Worm (Caenorhabditis elegans) whole organism, mixed stage, embryonic: ENCODE data around the gene F12E12.6.

Experiments used
- M03D4.4 ChIP-seq: sonication (generic microtip); optimal IDR thresholded peaks from 2 replicates; lab custom pipeline; 2017; ENCODE audit warnings: mild to moderate bottlenecking, missing genetic modification characterization, missing compliant biosample characterization
- bed-3 ChIP-seq: fragments of 200-800 bp; sonication (Bioruptor generic); optimal IDR thresholded peaks from 3 replicates; lab custom pipeline; 2018; ENCODE audit warnings: mild to moderate bottlenecking, missing genetic modification characterization, moderate library complexity, missing compliant biosample characterization
- blmp-1 ChIP-seq: fragments of 150-350 bp; optimal IDR thresholded peaks from 2 replicates; lab custom pipeline; 2014; ENCODE audit warnings: missing biosample characterization, missing genetic modification characterization
- ceh-39 ChIP-seq: fragments of 150-350 bp; optimal IDR thresholded peaks from 2 replicates; lab custom pipeline; 2014; ENCODE audit warnings: missing biosample characterization, missing genetic modification characterization
- ceh-83 ChIP-seq: fragments of 200-800 bp; sonication (Bioruptor generic); optimal IDR thresholded peaks from 2 replicates; lab custom pipeline; 2018; ENCODE audit warnings: mild to moderate bottlenecking, missing genetic modification characterization, missing compliant biosample characterization
- cnd-1 ChIP-seq: fragments of 200-800 bp; sonication (Bioruptor generic); optimal IDR thresholded peaks from 2 replicates; lab custom pipeline; 2018; ENCODE audit warnings: mild to moderate bottlenecking, missing genetic modification characterization, missing compliant biosample characterization
- elt-3 ChIP-seq: fragments of 150-350 bp; optimal IDR thresholded peaks from 2 replicates; lab custom pipeline; 2014; ENCODE audit warnings: missing biosample characterization, missing genetic modification characterization
- ham-2 ChIP-seq: fragments of 200-800 bp; sonication (Bioruptor generic); optimal IDR thresholded peaks from 2 replicates; lab custom pipeline; 2018; ENCODE audit warnings: mild to moderate bottlenecking, missing genetic modification characterization, missing compliant biosample characterization
- lin-13 ChIP-seq: fragments of 150-350 bp; optimal IDR thresholded peaks from 2 replicates; lab custom pipeline; 2014; ENCODE audit warnings: missing biosample characterization, missing genetic modification characterization
- lin-32 ChIP-seq: fragments of 200-800 bp; sonication (Bioruptor generic); optimal IDR thresholded peaks from 2 replicates; lab custom pipeline; 2018; ENCODE audit warnings: mild to moderate bottlenecking, missing genetic modification characterization, missing compliant biosample characterization
- lsy-2 ChIP-seq: fragments of 150-350 bp; optimal IDR thresholded peaks from 2 replicates; lab custom pipeline; 2014; ENCODE audit warnings: missing biosample characterization, missing genetic modification characterization
- mab-5 ChIP-seq: fragments of 150-350 bp; optimal IDR thresholded peaks from 2 replicates; lab custom pipeline; 2014; ENCODE audit warnings: missing biosample characterization, missing genetic modification characterization
- mep-1 ChIP-seq: fragments of 150-350 bp; optimal IDR thresholded peaks from 2 replicates; lab custom pipeline; 2017; ENCODE audit warnings: missing biosample characterization, missing genetic modification reagents, missing genetic modification characterization, inconsistent platforms
- mls-2 ChIP-seq: sonication (generic microtip); optimal IDR thresholded peaks from 2 replicates; lab custom pipeline; 2016; ENCODE audit warnings: mild to moderate bottlenecking, missing genetic modification characterization, moderate library complexity, missing compliant biosample characterization
- nhr-12 ChIP-seq: fragments of 150-350 bp; optimal IDR thresholded peaks from 2 replicates; lab custom pipeline; 2014; ENCODE audit warnings: missing biosample characterization, missing genetic modification characterization
- nhr-2 ChIP-seq: fragments of 150-350 bp; optimal IDR thresholded peaks from 2 replicates; lab custom pipeline; 2014; ENCODE audit warnings: missing biosample characterization, missing genetic modification characterization
- nhr-237 ChIP-seq: fragments of 150-350 bp; optimal IDR thresholded peaks from 2 replicates; lab custom pipeline; 2014; ENCODE audit warnings: missing biosample characterization, missing genetic modification characterization
- nhr-28 ChIP-seq: fragments of 150-350 bp; optimal IDR thresholded peaks from 2 replicates; lab custom pipeline; 2014; ENCODE audit warnings: missing biosample characterization, missing genetic modification characterization
- nhr-76 ChIP-seq: sonication (generic microtip); optimal IDR thresholded peaks from 2 replicates; lab custom pipeline; 2017; ENCODE audit warnings: missing biosample characterization, missing genetic modification characterization
- pha-4 ChIP-seq: fragments of 150-350 bp; optimal IDR thresholded peaks from 2 replicates; lab custom pipeline; 2018; ENCODE audit warnings: missing biosample characterization, missing genetic modification reagents, missing genetic modification characterization
- snpc-4 ChIP-seq: fragments of 150-350 bp; optimal IDR thresholded peaks from 2 replicates; lab custom pipeline; 2014; ENCODE audit warnings: missing biosample characterization, missing genetic modification characterization
- sptf-1 ChIP-seq: sonication (generic microtip); optimal IDR thresholded peaks from 2 replicates; lab custom pipeline; 2017; ENCODE audit warnings: mild to moderate bottlenecking, missing genetic modification characterization, moderate library complexity, missing compliant biosample characterization
- tbx-8 ChIP-seq: fragments of 200-800 bp; sonication (Bioruptor generic); optimal IDR thresholded peaks from 2 replicates; lab custom pipeline; 2018; ENCODE audit warnings: mild to moderate bottlenecking, missing genetic modification characterization, moderate library complexity, missing compliant biosample characterization
- unc-39 ChIP-seq: fragments of 150-350 bp; optimal IDR thresholded peaks from 2 replicates; lab custom pipeline; 2014; ENCODE audit warnings: missing biosample characterization, missing genetic modification characterization
- unc-62 ChIP-seq: fragments of 150-350 bp; optimal IDR thresholded peaks from 2 replicates; lab custom pipeline; 2014; ENCODE audit warnings: missing biosample characterization, missing genetic modification reagents, missing genetic modification characterization
- zip-8 ChIP-seq: fragments of 150-350 bp; optimal IDR thresholded peaks from 2 replicates; lab custom pipeline; 2014; ENCODE audit warnings: missing biosample characterization, missing genetic modification characterization
- ztf-11 ChIP-seq: fragments of 150-350 bp; optimal IDR thresholded peaks from 2 replicates; lab custom pipeline; 2014; ENCODE audit warnings: missing biosample characterization, missing genetic modification characterization

F12E12.6 gene

DNA sequence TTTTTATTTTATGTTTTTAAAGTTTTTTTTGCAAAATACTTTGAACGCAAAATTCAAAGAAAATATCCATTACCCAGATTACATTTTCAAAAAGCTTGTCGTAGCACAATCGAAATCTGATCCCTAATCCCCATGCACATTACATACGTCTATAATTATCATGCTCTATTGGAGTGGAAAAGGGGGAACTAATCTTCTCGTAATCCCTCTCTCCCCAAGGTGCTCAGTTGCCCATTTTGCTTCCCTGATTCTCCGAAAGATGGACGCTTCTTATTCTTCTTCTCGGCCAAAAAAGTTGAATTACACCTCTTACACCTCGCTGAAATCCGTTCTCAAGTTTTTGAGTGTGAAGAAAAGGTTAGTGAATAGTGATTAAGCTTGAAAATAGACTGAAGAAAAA lies 25.7 kb downstream of the F12E12.6 start, which contains the start of gene fbxc-53:
fbxc-53 (plus strand) TSS at position 245 of the 400 bp plus-strand sequence.
- no peak for TF ChIP-seq ceh-39 (tag; lab: Kevin White, UChicago)
- no peak for TF ChIP-seq lin-13 (tag; lab: Kevin White, UChicago)
- no peak for TF ChIP-seq lsy-2 (tag; lab: Kevin White, UChicago)
- no peak for TF ChIP-seq ceh-83
- no peak for TF ChIP-seq zip-8
- no peak for TF ChIP-seq ham-2
- no peak for TF ChIP-seq unc-62 (GFP tag; lab: Kevin White, UChicago)
- TF ChIP-seq snpc-4 = no peak
- no peak for TF ChIP-seq nhr-2 (tag; lab: Kevin White, UChicago)

DNA sequence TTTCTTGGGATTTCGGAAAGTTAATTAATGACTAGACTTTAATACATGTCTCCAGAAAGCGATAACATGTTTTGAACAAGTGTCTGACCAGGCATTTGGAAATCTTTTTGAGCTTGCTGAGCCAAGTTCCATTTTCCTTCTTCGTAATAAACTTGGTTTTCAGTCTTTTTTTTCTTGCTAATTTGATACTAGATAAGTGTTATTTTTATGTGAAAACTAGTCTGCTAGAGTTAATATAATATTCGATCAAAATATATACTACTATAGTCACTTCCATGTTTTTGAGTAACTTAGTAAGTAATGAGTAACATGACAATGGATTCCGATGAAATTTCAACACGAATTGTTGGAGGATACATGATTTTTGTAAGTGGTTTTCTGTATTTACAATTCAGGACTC lies 27.5 kb downstream of the F12E12.6 start, which contains the start of gene srx-110:
srx-110 (plus strand) TSS at position 301 of the 400 bp plus-strand sequence.
- TF ChIP-seq blmp-1 (tag; lab: Kevin White, UChicago) (no peak), ceh-39 (tag; lab: Kevin White, UChicago) (no peak), ham-2 (no peak), nhr-12 (tag; lab: Kevin White, UChicago) (no peak), zip-8 (no peak), elt-3 (tag; lab: Kevin White, UChicago) (no peak), ztf-11 (no peak), nhr-28 (tag; lab: Kevin White, UChicago) (no peak), nhr-2 (tag; lab: Kevin White, UChicago) (no peak), pha-4 (tag; lab: Kevin White, UChicago) (no peak)

DNA sequence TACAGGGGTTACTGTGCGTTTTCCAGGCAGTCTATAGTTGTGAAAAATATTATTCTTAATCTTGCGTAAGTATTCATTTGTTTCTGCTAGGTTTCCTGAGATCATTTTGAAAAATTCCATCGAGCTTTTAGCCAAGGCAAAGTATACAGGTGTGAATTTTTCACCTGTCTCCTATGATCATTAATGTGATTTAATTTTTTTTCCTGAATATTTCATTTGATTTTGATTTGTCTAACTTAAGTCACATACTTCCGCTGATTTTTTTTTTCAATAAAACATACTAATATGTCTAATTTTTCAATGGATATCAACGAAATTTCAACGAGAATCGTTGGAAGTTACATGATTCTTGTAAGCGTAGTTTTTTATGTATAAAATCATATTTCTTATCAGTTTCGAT lies 31.4 kb downstream of the F12E12.6 start, which contains the start of gene srx-108:
srx-108 (plus strand) TSS at position 301 of the 400 bp plus-strand sequence.
- TF ChIP-seq unc-39 (no peak), ham-2 (no peak), ceh-83 (no peak), nhr-76 (no peak), nhr-237 (tag; lab: Kevin White, UChicago) (no peak)

DNA sequence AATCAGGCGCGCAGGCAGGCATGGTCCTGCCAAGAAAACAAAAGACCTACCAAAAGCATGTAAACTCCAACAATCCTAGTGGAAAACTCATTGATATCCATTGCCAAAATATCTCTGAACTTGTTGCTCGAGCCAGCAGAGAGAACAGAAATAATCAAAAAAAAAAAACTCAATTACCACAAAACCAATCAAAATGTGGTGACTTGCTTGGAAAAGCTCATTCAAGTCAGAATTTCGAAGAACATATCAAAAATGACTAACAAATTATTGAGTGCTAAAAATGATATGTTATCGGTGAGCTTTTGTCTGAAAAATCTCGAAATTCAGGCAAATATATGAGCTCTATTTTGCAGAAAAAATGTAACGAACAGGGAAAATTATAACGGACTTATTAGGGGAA lies 35.4 kb downstream of the F12E12.6 start, which contains the start of gene srx-105:
srx-105 (minus strand) TSS at position 101 of the 400 bp plus-strand sequence.
- TF ChIP-seq mls-2 (tag; lab: Kevin White, UChicago) = no peak
- no peak for TF ChIP-seq pha-4 (tag; lab: Kevin White, UChicago)
- no peak for TF ChIP-seq ham-2
- TF ChIP-seq M03D4.4 (tag; lab: Kevin White, UChicago) = no peak
- no peak for TF ChIP-seq tbx-8 (GFP tag; lab: Kevin White, UChicago)

DNA sequence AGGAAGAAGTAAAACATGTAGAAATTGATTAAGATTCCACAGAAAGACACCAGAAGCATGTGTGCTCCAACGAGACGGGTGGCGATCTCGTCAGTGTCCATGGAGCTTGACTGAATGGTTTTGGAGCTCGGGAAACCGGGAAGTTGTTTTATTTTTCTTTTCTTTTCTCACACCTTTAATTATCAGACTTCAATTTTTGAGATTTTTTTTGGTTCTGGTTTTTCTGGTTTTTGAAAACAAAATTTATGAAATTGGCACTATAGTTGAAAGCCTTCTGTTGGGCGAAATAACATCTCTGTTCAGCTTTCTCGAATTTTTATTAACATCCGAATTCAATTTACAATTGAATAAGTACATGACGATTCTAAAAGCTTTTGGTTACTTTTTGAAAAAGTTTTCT lies 37.2 kb downstream of the F12E12.6 start, which contains the start of gene srx-104:
srx-104 (minus strand) TSS at position 101 of the 400 bp plus-strand sequence.
- TF ChIP-seq nhr-2 (tag; lab: Kevin White, UChicago) (no peak), cnd-1 (tag; lab: Kevin White, UChicago) (no peak)

DNA sequence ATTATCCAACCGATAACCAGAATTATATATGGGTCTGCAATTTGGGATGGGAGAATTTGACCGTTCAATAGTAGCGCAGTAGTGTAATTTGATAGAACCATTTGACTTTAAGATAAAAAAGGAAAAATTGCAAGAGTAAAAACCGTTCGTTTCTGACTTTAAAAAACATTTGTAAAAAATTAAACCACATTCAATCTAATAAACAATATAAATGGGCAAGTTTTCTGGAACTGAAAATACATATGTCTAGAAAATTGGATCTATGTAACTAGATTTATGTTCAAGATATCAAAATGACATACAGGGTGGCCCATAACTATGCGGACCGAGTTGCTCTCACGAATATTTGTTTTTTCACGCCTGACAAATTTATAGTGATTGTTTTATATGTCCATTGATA lies 42.1 kb downstream of the F12E12.6 start, which contains the start of gene srx-102:
srx-102 (minus strand) TSS at position 101 of the 400 bp plus-strand sequence.
- TF ChIP-seq sptf-1 (tag; lab: Kevin White, UChicago) (no peak), mls-2 (tag; lab: Kevin White, UChicago) (no peak), ham-2 (no peak), mab-5 (tag; lab: Kevin White, UChicago) (no peak)

DNA sequence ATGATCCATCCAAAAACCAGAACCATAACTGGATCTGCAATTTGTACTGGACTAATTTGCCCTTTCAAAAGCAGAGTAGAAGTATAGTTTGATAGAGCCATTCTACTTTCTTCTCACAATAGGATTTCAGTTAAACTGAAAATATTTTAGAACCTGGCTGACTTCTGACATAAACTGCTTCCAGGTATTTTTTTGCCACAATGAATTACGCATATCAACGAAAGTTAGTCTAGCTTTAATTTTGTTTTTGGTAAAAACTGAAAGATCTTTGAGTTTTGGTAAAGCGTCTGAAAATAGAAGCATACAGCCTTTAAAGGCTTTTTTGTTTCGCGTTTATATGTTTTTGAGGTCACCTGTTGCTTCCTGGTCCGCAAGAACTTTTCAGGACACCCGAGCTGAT lies 46.1 kb downstream of the F12E12.6 start, which contains the start of gene srx-101:
srx-101 (minus strand) TSS at position 101 of the 400 bp plus-strand sequence.
- TF ChIP-seq bed-3 (GFP tag; lab: Kevin White, UChicago) = no peak
- TF ChIP-seq lin-32 = no peak
- TF ChIP-seq ceh-39 (tag; lab: Kevin White, UChicago) = no peak
- TF ChIP-seq, all 35 proteins: peak for 0

DNA sequence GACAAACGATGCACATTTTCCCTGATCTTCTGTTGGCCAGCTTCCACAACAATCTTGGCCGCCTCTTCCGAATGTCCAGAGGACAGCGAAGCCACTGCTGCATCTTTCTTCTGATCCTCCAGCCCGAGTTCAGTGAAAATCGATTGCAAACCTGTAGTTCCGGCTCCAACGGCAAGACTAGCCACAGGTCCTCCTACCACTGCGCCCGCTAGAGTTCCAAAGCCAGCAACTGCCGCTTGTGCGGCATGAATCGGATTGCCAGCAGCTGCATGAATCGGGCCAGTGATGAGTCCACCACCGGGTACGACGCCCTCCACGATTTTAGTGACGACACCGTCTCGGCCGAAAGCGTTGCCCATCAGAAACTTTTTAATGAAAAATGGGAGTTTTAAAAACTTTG lies 48.4 kb downstream of the F12E12.6 start, which contains the start of gene ifas-1:
ifas-1 (minus strand) TSS at position 387 of the 400 bp plus-strand sequence.
- TF ChIP-seq bed-3 (GFP tag; lab: Kevin White, UChicago) (no peak), mep-1 (tag; lab: Kevin White, UChicago) (no peak), blmp-1 (tag; lab: Kevin White, UChicago) (no peak), mls-2 (tag; lab: Kevin White, UChicago) (no peak)
